Fruit fly (Drosophila melanogaster) whole organism, embryonic: Measurements from ENCODE around the gene CG43998.

ENCODE experiments used
- B-H1 ChIP-seq: fragments of 200-800 bp; sonication (Bioruptor generic); IDR thresholded peaks from 3 replicates; pipeline ENCODE4 v1.3.6; 2022; ENCODE audit warnings: missing biosample characterization, missing genetic modification characterization
- B-H2 ChIP-seq: fragments of 200-800 bp; sonication (Bioruptor generic); optimal IDR thresholded peaks from 2 replicates; lab custom pipeline; 2018; ENCODE audit warnings: missing biosample characterization, mild to moderate bottlenecking, missing genetic modification characterization
- C15 ChIP-seq: fragments of 200-800 bp; sonication (Bioruptor generic); IDR thresholded peaks from 3 replicates; pipeline ENCODE4 v1.3.6; 2022; ENCODE audit warnings: missing biosample characterization, missing genetic modification characterization
- CG10147 ChIP-seq: fragments of 200-800 bp; sonication (Bioruptor generic); optimal IDR thresholded peaks from 2 replicates; lab custom pipeline; 2019; ENCODE audit warnings: missing biosample characterization, mild to moderate bottlenecking, missing genetic modification characterization, moderate library complexity
- CG1024 ChIP-seq: fragments of 200-800 bp; sonication (Bioruptor generic); IDR thresholded peaks from 2 replicates; pipeline ENCODE4 v1.3.6; 2022; ENCODE audit warnings: missing biosample characterization, missing genetic modification characterization
- CG10267 ChIP-seq: fragments of 200-800 bp; sonication (Bioruptor generic); optimal IDR thresholded peaks from 2 replicates; lab custom pipeline; 2018; ENCODE audit warnings: missing biosample characterization, mild to moderate bottlenecking, missing genetic modification characterization, moderate library complexity
- CG10543 ChIP-seq: fragments of 200-800 bp; sonication (Bioruptor generic); optimal IDR thresholded peaks from 3 replicates; lab custom pipeline; 2017; ENCODE audit warnings: missing biosample characterization, mild to moderate bottlenecking, missing genetic modification characterization, moderate library complexity
- CG11456 ChIP-seq: fragments of 200-800 bp; sonication (Bioruptor generic); IDR thresholded peaks from 3 replicates; pipeline ENCODE4 v1.3.6; 2022; ENCODE audit warnings: missing biosample characterization, missing genetic modification characterization
- CG12236 ChIP-seq: fragments of 200-800 bp; sonication (Bioruptor generic); optimal IDR thresholded peaks from 2 replicates; lab custom pipeline; 2016; ENCODE audit warnings: missing biosample characterization, missing genetic modification characterization
- CG13894 ChIP-seq: fragments of 200-800 bp; sonication (Bioruptor generic); optimal IDR thresholded peaks from 3 replicates; lab custom pipeline; 2018; ENCODE audit warnings: missing biosample characterization, mild to moderate bottlenecking, missing genetic modification characterization, moderate library complexity
- CG14050 ChIP-seq: fragments of 200-800 bp; sonication (Bioruptor generic); IDR thresholded peaks from 3 replicates; pipeline ENCODE4 v1.3.6; 2022; ENCODE audit warnings: missing biosample characterization, missing genetic modification characterization
- CG14860 ChIP-seq: fragments of 200-800 bp; sonication (Bioruptor generic); IDR thresholded peaks from 3 replicates; pipeline ENCODE4 v1.3.6; 2022; ENCODE audit warnings: missing biosample characterization, missing genetic modification characterization; ENCODE audit not compliant: partially characterized antibody
- CG15011 ChIP-seq: fragments of 200-800 bp; sonication (Bioruptor generic); optimal IDR thresholded peaks from 3 replicates; lab custom pipeline; 2018; ENCODE audit warnings: missing biosample characterization, mild to moderate bottlenecking, missing genetic modification characterization
- CG15073 ChIP-seq: fragments of 200-800 bp; sonication (Bioruptor generic); optimal IDR thresholded peaks from 2 replicates; lab custom pipeline; 2016; ENCODE audit warnings: missing biosample characterization, missing genetic modification characterization
- CG16813 ChIP-seq: fragments of 200-800 bp; sonication (Bioruptor generic); IDR thresholded peaks from 3 replicates; pipeline ENCODE4 v1.3.6; 2022; ENCODE audit warnings: missing biosample characterization, missing genetic modification characterization; ENCODE audit not compliant: partially characterized antibody
- CG16863 ChIP-seq: fragments of 200-800 bp; sonication (Bioruptor generic); optimal IDR thresholded peaks from 3 replicates; lab custom pipeline; 2016; ENCODE audit warnings: missing biosample characterization, missing genetic modification characterization
- CG1832 ChIP-seq: fragments of 200-800 bp; sonication (Bioruptor generic); optimal IDR thresholded peaks from 2 replicates; lab custom pipeline; 2017; ENCODE audit warnings: missing biosample characterization, mild to moderate bottlenecking, missing genetic modification characterization, inconsistent platforms
- CG18619 ChIP-seq: fragments of 200-800 bp; sonication (Bioruptor generic); optimal IDR thresholded peaks from 3 replicates; lab custom pipeline; 2017; ENCODE audit warnings: missing biosample characterization, mild to moderate bottlenecking, missing genetic modification characterization
- CG18764 ChIP-seq: fragments of 200-800 bp; sonication (Bioruptor generic); optimal IDR thresholded peaks from 3 replicates; lab custom pipeline; 2016; ENCODE audit warnings: missing biosample characterization, missing genetic modification characterization
- CG2129 ChIP-seq: fragments of 200-800 bp; sonication (Bioruptor generic); IDR thresholded peaks from 2 replicates; pipeline ENCODE4 v1.3.6; 2022; ENCODE audit warnings: missing biosample characterization, missing genetic modification characterization; ENCODE audit not compliant: partially characterized antibody
- CG2875 ChIP-seq: fragments of 200-800 bp; sonication (Bioruptor generic); optimal IDR thresholded peaks from 2 replicates; lab custom pipeline; 2017; ENCODE audit warnings: missing biosample characterization, mild to moderate bottlenecking, missing genetic modification characterization, missing genetic modification reagents
- CG2889 ChIP-seq: fragments of 200-800 bp; sonication (Bioruptor generic); IDR thresholded peaks from 3 replicates; pipeline ENCODE4 v1.3.6; 2022; ENCODE audit warnings: missing biosample characterization, missing genetic modification characterization
- CG4360 ChIP-seq: fragments of 200-800 bp; sonication (Bioruptor generic); IDR thresholded peaks from 2 replicates; pipeline ENCODE4 v1.3.6; 2022; ENCODE audit warnings: missing biosample characterization, missing genetic modification characterization
- CG4820 ChIP-seq: fragments of 200-800 bp; sonication (Bioruptor generic); optimal IDR thresholded peaks from 3 replicates; lab custom pipeline; 2016; ENCODE audit warnings: missing biosample characterization, missing genetic modification characterization
- CG6272 ChIP-seq: fragments of 200-800 bp; sonication (Bioruptor generic); IDR thresholded peaks from 2 replicates; pipeline ENCODE4 v1.3.6; 2022; ENCODE audit warnings: missing biosample characterization, missing genetic modification characterization
- CG7357 ChIP-seq: fragments of 200-800 bp; sonication (Bioruptor generic); IDR thresholded peaks from 3 replicates; pipeline ENCODE4 v1.3.6; 2022; ENCODE audit warnings: missing biosample characterization, missing genetic modification characterization
- CG8290 ChIP-seq, 3 experiments: fragments of 200-800 bp; sonication (Bioruptor generic); optimal IDR thresholded peaks; 2 replicates each; lab custom pipeline; 2016 to 2019; ENCODE audit warnings: missing biosample characterization in 3 of 3, missing genetic modification characterization in 3 of 3, mild to moderate bottlenecking in 2 of 3, moderate library complexity in 1 of 3
- D19A ChIP-seq: fragments of 200-800 bp; optimal IDR thresholded peaks from 3 replicates; lab custom pipeline; 2019; ENCODE audit warnings: missing biosample characterization, mild to moderate bottlenecking, missing genetic modification characterization, moderate library complexity
- Myb ChIP-seq: fragments of 200-800 bp; sonication (Bioruptor generic); optimal IDR thresholded peaks from 2 replicates; lab custom pipeline; 2016; ENCODE audit warnings: missing biosample characterization, missing genetic modification characterization
- Opbp ChIP-seq: fragments of 200-800 bp; sonication (Bioruptor generic); IDR thresholded peaks from 3 replicates; pipeline ENCODE4 v1.3.6; 2022; ENCODE audit warnings: missing biosample characterization, missing genetic modification characterization; ENCODE audit not compliant: partially characterized antibody
- Poxn ChIP-seq: fragments of 200-800 bp; sonication (Bioruptor generic); IDR thresholded peaks from 2 replicates; pipeline ENCODE4 v1.3.6; 2022; ENCODE audit warnings: missing biosample characterization, missing genetic modification characterization
- Ravus ChIP-seq: fragments of 200-800 bp; sonication (Bioruptor generic); IDR thresholded peaks from 2 replicates; pipeline ENCODE4 v1.3.6; 2022; ENCODE audit warnings: missing biosample characterization, missing genetic modification characterization
- Scr ChIP-seq: fragments of 200-800 bp; sonication (Bioruptor generic); IDR thresholded peaks from 2 replicates; pipeline ENCODE4 v1.3.6; 2022; ENCODE audit warnings: missing biosample characterization, missing genetic modification characterization; ENCODE audit not compliant: partially characterized antibody
- ab ChIP-seq: fragments of 200-800 bp; sonication (Bioruptor generic); optimal IDR thresholded peaks from 2 replicates; lab custom pipeline; 2016; ENCODE audit warnings: missing biosample characterization, missing genetic modification characterization
- dimm ChIP-seq: fragments of 200-800 bp; sonication (Bioruptor generic); IDR thresholded peaks from 2 replicates; pipeline ENCODE4 v1.3.6; 2022; ENCODE audit warnings: missing biosample characterization, missing genetic modification characterization
- emc ChIP-seq: fragments of 200-800 bp; sonication (Bioruptor generic); optimal IDR thresholded peaks from 2 replicates; lab custom pipeline; 2016; ENCODE audit warnings: missing biosample characterization, missing genetic modification characterization
- fd64A ChIP-seq: fragments of 200-800 bp; sonication (Bioruptor generic); optimal IDR thresholded peaks from 3 replicates; lab custom pipeline; 2018; ENCODE audit warnings: missing biosample characterization, mild to moderate bottlenecking, missing genetic modification characterization
- grn ChIP-seq: fragments of 200-800 bp; sonication (Bioruptor generic); optimal IDR thresholded peaks from 3 replicates; lab custom pipeline; 2017; ENCODE audit warnings: missing biosample characterization, missing genetic modification characterization
- gsb ChIP-seq: fragments of 200-800 bp; sonication (Bioruptor generic); IDR thresholded peaks from 2 replicates; pipeline ENCODE4 v1.3.6; 2022; ENCODE audit warnings: missing biosample characterization, missing genetic modification characterization
- ham ChIP-seq: fragments of 200-800 bp; sonication (Bioruptor generic); IDR thresholded peaks from 2 replicates; pipeline ENCODE4 v1.3.6; 2022; ENCODE audit warnings: missing biosample characterization, missing genetic modification characterization
- hbn ChIP-seq: fragments of 200-800 bp; sonication (Bioruptor generic); IDR thresholded peaks from 2 replicates; pipeline ENCODE4 v1.3.6; 2022; ENCODE audit warnings: missing biosample characterization, missing genetic modification characterization; ENCODE audit not compliant: partially characterized antibody
- kay ChIP-seq: fragments of 200-800 bp; sonication (Bioruptor generic); optimal IDR thresholded peaks from 2 replicates; lab custom pipeline; 2016; ENCODE audit warnings: missing biosample characterization, missing genetic modification characterization
- kni ChIP-seq: fragments of 200-800 bp; sonication (Bioruptor generic); optimal IDR thresholded peaks from 3 replicates; lab custom pipeline; 2017; ENCODE audit warnings: mild to moderate bottlenecking, missing biosample characterization, missing genetic modification reagents, missing genetic modification characterization
- nom ChIP-seq: fragments of 200-800 bp; sonication (Bioruptor generic); optimal IDR thresholded peaks from 2 replicates; lab custom pipeline; 2017; ENCODE audit warnings: missing biosample characterization, missing genetic modification characterization, mild to moderate bottlenecking, moderate library complexity, missing genetic modification reagents
- odd ChIP-seq: fragments of 200-800 bp; sonication (Bioruptor generic); optimal IDR thresholded peaks from 2 replicates; lab custom pipeline; 2017; ENCODE audit warnings: missing biosample characterization, mild to moderate bottlenecking, missing genetic modification characterization
- pfk ChIP-seq: fragments of 200-800 bp; sonication (Bioruptor generic); optimal IDR thresholded peaks from 2 replicates; lab custom pipeline; 2018; ENCODE audit warnings: missing biosample characterization, mild to moderate bottlenecking, missing genetic modification characterization, moderate library complexity
- so ChIP-seq: fragments of 200-800 bp; sonication (Bioruptor generic); IDR thresholded peaks from 3 replicates; pipeline ENCODE4 v1.3.6; 2022; ENCODE audit warnings: missing biosample characterization, missing genetic modification characterization
- ssp ChIP-seq: fragments of 200-800 bp; sonication (Bioruptor generic); IDR thresholded peaks from 2 replicates; pipeline ENCODE4 v1.3.6; 2022; ENCODE audit warnings: missing biosample characterization, missing genetic modification characterization
- stwl ChIP-seq: fragments of 200-800 bp; sonication (Bioruptor generic); optimal IDR thresholded peaks from 3 replicates; lab custom pipeline; 2018; ENCODE audit warnings: missing biosample characterization, mild to moderate bottlenecking, missing genetic modification characterization, moderate library complexity
- tio ChIP-seq: fragments of 200-800 bp; sonication (Bioruptor generic); optimal IDR thresholded peaks from 2 replicates; lab custom pipeline; 2017; ENCODE audit warnings: missing biosample characterization, missing genetic modification characterization, inconsistent platforms
- wor ChIP-seq: fragments of 200-800 bp; sonication (Bioruptor generic); IDR thresholded peaks from 2 replicates; pipeline ENCODE4 v1.3.6; 2022; ENCODE audit warnings: missing biosample characterization, missing genetic modification characterization

The CG43998 gene

dm6 chr3R:23890886-23891285 lies 37.9 kb downstream of the CG43998 start, which contains the start of gene TfIIA-S (continued):
- TF ChIP-seq fd64A (GFP tag; lab: Kevin White, UChicago), result peak; percentile 12
- peak; percentile 66 for TF ChIP-seq CG12236 (GFP tag; lab: Kevin White, UChicago)
- TF ChIP-seq gsb, result no peak
- TF ChIP-seq CG7357 (GFP tag; lab: Robert Waterston, UW), result no peak
- TF ChIP-seq CG16863 (GFP tag; lab: Kevin White, UChicago), result peak; percentile 63
- no peak for TF ChIP-seq ham (GFP tag; lab: Robert Waterston, UW)
- no peak for TF ChIP-seq CG14050
- TF ChIP-seq CG14860 (GFP tag; lab: Robert Waterston, UW), result no peak
- TF ChIP-seq CG6272 (GFP tag; lab: Robert Waterston, UW), result peak; percentile 53
- TF ChIP-seq CG2875 (GFP tag; lab: Kevin White, UChicago), result no peak
- TF ChIP-seq CG15073 (GFP tag; lab: Kevin White, UChicago), result no peak
- peak; percentile 99 for TF ChIP-seq CG10267 (tag; lab: Kevin White, UChicago)
- no peak for TF ChIP-seq so (GFP tag; lab: Robert Waterston, UW)
- no peak for TF ChIP-seq C15
- no peak for TF ChIP-seq CG1024 (GFP tag; lab: Robert Waterston, UW)
- TF ChIP-seq CG4820 (GFP tag; lab: Kevin White, UChicago), result peak; percentile 54
- no peak for TF ChIP-seq CG15011 (GFP tag; lab: Kevin White, UChicago)
- no peak for TF ChIP-seq tio (GFP tag; lab: Kevin White, UChicago)
- peak; percentile 66 for TF ChIP-seq emc (GFP tag; lab: Kevin White, UChicago)
- TF ChIP-seq D19A (tag; lab: Kevin White, UChicago), result no peak
- no peak for TF ChIP-seq CG11456 (GFP tag; lab: Robert Waterston, UW)
- no peak for TF ChIP-seq odd (GFP tag; lab: Kevin White, UChicago)
- TF ChIP-seq ssp, result no peak
- TF ChIP-seq CG8290 (GFP tag; optimal IDR thresholded peaks at IDR 0.05; lab: Kevin White, UChicago), result peak; percentile 85
- peak; percentile 62 to 96 for TF ChIP-seq CG8290 (tag; optimal IDR thresholded peaks at IDR 0.05; lab: Kevin White, UChicago)
- TF ChIP-seq kay (GFP tag; lab: Kevin White, UChicago), result peak; percentile 70
- no peak for TF ChIP-seq Poxn (GFP tag; lab: Robert Waterston, UW)
- TF ChIP-seq CG16813 (GFP tag; lab: Robert Waterston, UW), result no peak
- TF ChIP-seq Opbp (GFP tag; lab: Robert Waterston, UW), result no peak
- peak; percentile 72 for TF ChIP-seq CG18764 (GFP tag; lab: Kevin White, UChicago)
- peak; percentile 30 for TF ChIP-seq ab (GFP tag; lab: Kevin White, UChicago)
- no peak for TF ChIP-seq CG2889 (GFP tag; lab: Robert Waterston, UW)
- TF ChIP-seq dimm (GFP tag; lab: Robert Waterston, UW), result no peak
- TF ChIP-seq B-H1 (GFP tag; lab: Robert Waterston, UW), result no peak
- peak; percentile 94 for TF ChIP-seq stwl (tag; lab: Kevin White, UChicago)
- TF ChIP-seq CG4360 (GFP tag; lab: Robert Waterston, UW), result no peak
- TF ChIP-seq CG13894 (tag; lab: Kevin White, UChicago), result no peak
- TF ChIP-seq pfk (GFP tag; lab: Kevin White, UChicago), result peak; percentile 2
- TF ChIP-seq CG2129, result no peak
- TF ChIP-seq Ravus, result no peak
- TF ChIP-seq B-H2 (GFP tag; lab: Kevin White, UChicago), result peak; percentile 93
- no peak for TF ChIP-seq hbn
- TF ChIP-seq Myb, result peak; percentile 100
- TF ChIP-seq CG1832 (GFP tag; lab: Kevin White, UChicago), result no peak
- peak; percentile 42 for TF ChIP-seq grn (GFP tag; lab: Kevin White, UChicago)
- peak; percentile 58 for TF ChIP-seq kni (GFP tag; lab: Kevin White, UChicago)
- peak; percentile 70 for TF ChIP-seq CG18619 (GFP tag; lab: Kevin White, UChicago)
- no peak for TF ChIP-seq CG10147 (GFP tag; lab: Kevin White, UChicago)
- no peak for TF ChIP-seq Scr
- TF ChIP-seq nom (GFP tag; lab: Kevin White, UChicago), result peak; percentile 35
- TF ChIP-seq CG10543 (GFP tag; lab: Kevin White, UChicago), result peak; percentile 84
- TF ChIP-seq wor (GFP tag; lab: Robert Waterston, UW), result no peak
